Fruit fly (Drosophila melanogaster) whole organism, embryonic: ENCODE results near the gene HDAC4.

ENCODE experiments used
- Ada2b ChIP-seq: fragments of 200-800 bp; sonication (Bioruptor generic); IDR thresholded peaks from 2 replicates; pipeline ENCODE4 v1.3.6; 2022; ENCODE audit warnings: missing biosample characterization, missing genetic modification characterization
- Antp ChIP-seq: fragments of 200-800 bp; sonication (Bioruptor generic); optimal IDR thresholded peaks from 3 replicates; lab custom pipeline; 2016; ENCODE audit warnings: missing biosample characterization, missing genetic modification characterization
- CG10274 ChIP-seq: fragments of 200-800 bp; sonication (Bioruptor generic); optimal IDR thresholded peaks from 3 replicates; lab custom pipeline; 2017; ENCODE audit warnings: missing biosample characterization, mild to moderate bottlenecking, missing genetic modification characterization
- CG12104 ChIP-seq: fragments of 200-800 bp; sonication (Bioruptor generic); optimal IDR thresholded peaks from 3 replicates; lab custom pipeline; 2016; ENCODE audit warnings: missing biosample characterization, missing genetic modification characterization
- CG12219 ChIP-seq: fragments of 200-800 bp; sonication (Bioruptor generic); optimal IDR thresholded peaks from 3 replicates; lab custom pipeline; 2018; ENCODE audit warnings: missing biosample characterization, mild to moderate bottlenecking, missing genetic modification characterization
- CG12769 ChIP-seq: fragments of 200-800 bp; sonication (Bioruptor generic); optimal IDR thresholded peaks from 2 replicates; lab custom pipeline; 2019; ENCODE audit warnings: missing biosample characterization, mild to moderate bottlenecking, missing genetic modification characterization, moderate library complexity
- CG13123 ChIP-seq: fragments of 200-800 bp; sonication (Bioruptor generic); optimal IDR thresholded peaks from 2 replicates; lab custom pipeline; 2016; ENCODE audit warnings: missing biosample characterization, missing genetic modification characterization
- CG14667 ChIP-seq: fragments of 200-800 bp; sonication (Bioruptor generic); IDR thresholded peaks from 2 replicates; pipeline ENCODE4 v1.3.6; 2022; ENCODE audit warnings: missing biosample characterization, missing genetic modification characterization
- CG15269 ChIP-seq: fragments of 200-800 bp; sonication (Bioruptor generic); optimal IDR thresholded peaks from 2 replicates; lab custom pipeline; 2018; ENCODE audit warnings: missing biosample characterization, mild to moderate bottlenecking, missing genetic modification characterization, moderate library complexity
- CG1529 ChIP-seq: fragments of 200-800 bp; sonication (Bioruptor generic); optimal IDR thresholded peaks from 3 replicates; lab custom pipeline; 2018; ENCODE audit warnings: missing biosample characterization, missing genetic modification characterization
- CG1792 ChIP-seq: fragments of 200-800 bp; sonication (Bioruptor generic); optimal IDR thresholded peaks from 2 replicates; lab custom pipeline; 2016; ENCODE audit warnings: missing biosample characterization, missing genetic modification characterization
- CG2116 ChIP-seq: fragments of 200-800 bp; sonication (Bioruptor generic); optimal IDR thresholded peaks from 3 replicates; lab custom pipeline; 2018; ENCODE audit warnings: missing biosample characterization, mild to moderate bottlenecking, missing genetic modification characterization
- CG2875 ChIP-seq: fragments of 200-800 bp; sonication (Bioruptor generic); optimal IDR thresholded peaks from 2 replicates; lab custom pipeline; 2017; ENCODE audit warnings: missing biosample characterization, mild to moderate bottlenecking, missing genetic modification characterization, missing genetic modification reagents
- CG32532 ChIP-seq: fragments of 200-800 bp; sonication (Bioruptor generic); IDR thresholded peaks from 2 replicates; pipeline ENCODE4 v1.3.6; 2022; ENCODE audit warnings: missing biosample characterization, missing genetic modification characterization
- CG4328 ChIP-seq: fragments of 200-800 bp; sonication (Bioruptor generic); optimal IDR thresholded peaks from 3 replicates; lab custom pipeline; 2017; ENCODE audit warnings: missing biosample characterization, missing genetic modification reagents, missing genetic modification characterization
- CG4617 ChIP-seq: fragments of 200-800 bp; sonication (Bioruptor generic); optimal IDR thresholded peaks from 3 replicates; lab custom pipeline; 2016; ENCODE audit warnings: missing biosample characterization, missing genetic modification characterization, borderline replicate concordance
- CkIIα-i1 ChIP-seq: fragments of 200-800 bp; sonication (Bioruptor generic); IDR thresholded peaks from 2 replicates; pipeline ENCODE4 v1.3.6; 2022; ENCODE audit warnings: missing biosample characterization, missing genetic modification characterization
- CoRest ChIP-seq: fragments of 200-800 bp; sonication (Bioruptor generic); optimal IDR thresholded peaks from 3 replicates; lab custom pipeline; 2018; ENCODE audit warnings: missing biosample characterization, mild to moderate bottlenecking, missing genetic modification characterization, moderate library complexity
- D19A ChIP-seq: fragments of 200-800 bp; optimal IDR thresholded peaks from 3 replicates; lab custom pipeline; 2019; ENCODE audit warnings: missing biosample characterization, mild to moderate bottlenecking, missing genetic modification characterization, moderate library complexity
- Dll ChIP-seq: fragments of 200-800 bp; sonication (Bioruptor generic); IDR thresholded peaks from 4 replicates; pipeline ENCODE4 v1.3.6; 2022; ENCODE audit warnings: missing biosample characterization, missing genetic modification characterization; ENCODE audit not compliant: partially characterized antibody
- HLH4C ChIP-seq: fragments of 200-800 bp; sonication (Bioruptor generic); IDR thresholded peaks from 3 replicates; pipeline ENCODE4 v1.3.6; 2022; ENCODE audit warnings: missing biosample characterization, missing genetic modification characterization; ENCODE audit not compliant: partially characterized antibody
- Hey ChIP-seq: fragments of 200-800 bp; sonication (Bioruptor generic); optimal IDR thresholded peaks from 3 replicates; lab custom pipeline; 2018; ENCODE audit warnings: missing biosample characterization, mild to moderate bottlenecking, missing genetic modification characterization
- Mrtf ChIP-seq: fragments of 200-800 bp; sonication (Bioruptor generic); IDR thresholded peaks from 3 replicates; pipeline ENCODE4 v1.3.6; 2022; ENCODE audit warnings: missing biosample characterization, missing genetic modification characterization
- Nf-YC ChIP-seq: fragments of 200-800 bp; optimal IDR thresholded peaks from 3 replicates; lab custom pipeline; 2019; ENCODE audit warnings: missing biosample characterization, mild to moderate bottlenecking, missing genetic modification characterization, moderate library complexity
- Opbp ChIP-seq: fragments of 200-800 bp; sonication (Bioruptor generic); IDR thresholded peaks from 3 replicates; pipeline ENCODE4 v1.3.6; 2022; ENCODE audit warnings: missing biosample characterization, missing genetic modification characterization; ENCODE audit not compliant: partially characterized antibody
- Optix ChIP-seq: fragments of 200-800 bp; sonication (Bioruptor generic); IDR thresholded peaks from 3 replicates; pipeline ENCODE4 v1.3.6; 2022; ENCODE audit warnings: missing biosample characterization, missing genetic modification characterization
- Rfx ChIP-seq: fragments of 200-800 bp; sonication (Bioruptor generic); IDR thresholded peaks from 2 replicates; pipeline ENCODE4 v1.3.6; 2022; ENCODE audit warnings: missing biosample characterization, missing genetic modification characterization
- Sin3A ChIP-seq: fragments of >200 bp; optimal IDR thresholded peaks from 2 replicates; lab custom pipeline; 2018
- Six4 ChIP-seq: fragments of 200-800 bp; sonication (Bioruptor generic); optimal IDR thresholded peaks from 2 replicates; lab custom pipeline; 2016; ENCODE audit warnings: missing biosample characterization, missing genetic modification characterization
- Sry-δ ChIP-seq: fragments of 200-800 bp; sonication (Bioruptor generic); optimal IDR thresholded peaks from 2 replicates; lab custom pipeline; 2016; ENCODE audit warnings: missing biosample characterization, missing genetic modification characterization
- Ssrp ChIP-seq: fragments of 200-800 bp; sonication (Bioruptor generic); optimal IDR thresholded peaks from 2 replicates; lab custom pipeline; 2018; ENCODE audit warnings: missing biosample characterization, mild to moderate bottlenecking, missing genetic modification characterization, moderate library complexity
- Trl ChIP-seq, 3 experiments: fragments of >200 bp in 2 of 3; fragments of 200-800 bp in 1 of 3; sonication (Bioruptor generic) in 1 of 3; optimal IDR thresholded peaks; 2 replicates in 1 of 3; 3 replicates in 2 of 3; lab custom pipeline; 2016 to 2017; ENCODE audit warnings: missing biosample characterization in 1 of 3, missing genetic modification characterization in 1 of 3
- amos ChIP-seq: fragments of 200-800 bp; sonication (Bioruptor generic); IDR thresholded peaks from 2 replicates; pipeline ENCODE4 v1.3.6; 2022; ENCODE audit warnings: missing biosample characterization, missing genetic modification characterization; ENCODE audit not compliant: partially characterized antibody
- ap ChIP-seq: fragments of 200-800 bp; sonication (Bioruptor generic); IDR thresholded peaks from 2 replicates; pipeline ENCODE4 v1.3.6; 2022; ENCODE audit warnings: missing biosample characterization, missing genetic modification characterization
- bowl ChIP-seq: fragments of 200-800 bp; sonication (Bioruptor generic); IDR thresholded peaks from 2 replicates; pipeline ENCODE4 v1.3.6; 2022; ENCODE audit warnings: missing biosample characterization, missing genetic modification characterization
- br ChIP-seq: fragments of >200 bp; optimal IDR thresholded peaks from 2 replicates; lab custom pipeline; 2017
- cg ChIP-seq: fragments of 200-800 bp; sonication (Bioruptor generic); optimal IDR thresholded peaks from 3 replicates; lab custom pipeline; 2019; ENCODE audit warnings: missing biosample characterization, mild to moderate bottlenecking, missing genetic modification characterization, moderate library complexity
- chm ChIP-seq: fragments of 200-800 bp; sonication (Bioruptor generic); IDR thresholded peaks from 2 replicates; pipeline ENCODE4 v1.3.6; 2022; ENCODE audit warnings: missing biosample characterization, missing genetic modification characterization
- da ChIP-seq: fragments of 200-800 bp; sonication (Bioruptor generic); optimal IDR thresholded peaks from 2 replicates; lab custom pipeline; 2016; ENCODE audit warnings: missing biosample characterization, missing genetic modification characterization
- en ChIP-seq: fragments of 200-800 bp; sonication (Bioruptor generic); optimal IDR thresholded peaks from 2 replicates; lab custom pipeline; 2016; ENCODE audit warnings: missing biosample characterization, missing genetic modification characterization
- gsb-n ChIP-seq: fragments of 200-800 bp; sonication (Bioruptor generic); optimal IDR thresholded peaks from 3 replicates; lab custom pipeline; 2018; ENCODE audit warnings: missing biosample characterization, mild to moderate bottlenecking, missing genetic modification characterization
- knrl ChIP-seq: fragments of 200-800 bp; sonication (Bioruptor generic); IDR thresholded peaks from 3 replicates; pipeline ENCODE4 v1.3.6; 2022; ENCODE audit warnings: missing biosample characterization, missing genetic modification characterization; ENCODE audit not compliant: partially characterized antibody
- psq ChIP-seq: fragments of 200-800 bp; sonication (Bioruptor generic); optimal IDR thresholded peaks from 2 replicates; lab custom pipeline; 2017; ENCODE audit warnings: missing biosample characterization, missing genetic modification characterization
- run ChIP-seq: fragments of 200-800 bp; sonication (Bioruptor generic); optimal IDR thresholded peaks from 3 replicates; lab custom pipeline; 2018; ENCODE audit warnings: missing biosample characterization, mild to moderate bottlenecking, missing genetic modification characterization
- sd ChIP-seq: fragments of 200-800 bp; sonication (Bioruptor generic); optimal IDR thresholded peaks from 3 replicates; lab custom pipeline; 2018; ENCODE audit warnings: missing biosample characterization, mild to moderate bottlenecking, missing genetic modification characterization, moderate library complexity
- slbo ChIP-seq: fragments of 200-800 bp; sonication (Bioruptor generic); IDR thresholded peaks from 2 replicates; pipeline ENCODE4 v1.3.6; 2022; ENCODE audit warnings: missing biosample characterization, missing genetic modification characterization
- sug ChIP-seq: fragments of 200-800 bp; optimal IDR thresholded peaks from 2 replicates; lab custom pipeline; 2019; ENCODE audit warnings: missing biosample characterization, mild to moderate bottlenecking, missing genetic modification characterization, moderate library complexity
- tll ChIP-seq, 2 experiments: fragments of 200-800 bp in 1 of 2; fragments of >200 bp in 1 of 2; sonication (Bioruptor generic) in 1 of 2; optimal IDR thresholded peaks; 2 replicates each; lab custom pipeline; 2017 to 2019; ENCODE audit warnings: missing biosample characterization in 2 of 2, missing genetic modification characterization in 2 of 2, mild to moderate bottlenecking in 1 of 2, moderate library complexity in 1 of 2
- trem ChIP-seq: fragments of 200-800 bp; optimal IDR thresholded peaks from 3 replicates; lab custom pipeline; 2019; ENCODE audit warnings: missing biosample characterization, mild to moderate bottlenecking, missing genetic modification characterization, moderate library complexity
- usp ChIP-seq: fragments of >200 bp; optimal IDR thresholded peaks from 2 replicates; lab custom pipeline; 2017; ENCODE audit warnings: missing biosample characterization, missing genetic modification characterization
- zfh1 ChIP-seq: fragments of 200-800 bp; sonication (Bioruptor generic); IDR thresholded peaks from 3 replicates; pipeline ENCODE4 v1.3.6; 2022; ENCODE audit warnings: missing biosample characterization, missing genetic modification characterization

Gene HDAC4

dm6 chrX:13332702-13333243 lies 47.3 kb upstream of the HDAC4 start (continued):
- no peak for TF ChIP-seq zfh1 (GFP tag; lab: Robert Waterston, UW)
- no peak for TF ChIP-seq sd (tag; lab: Kevin White, UChicago)
- TF ChIP-seq CG4328, result no peak
- peak; percentile 42; the same call in 1 of the 2 replicates for TF ChIP-seq CG32532 (GFP tag; lab: Robert Waterston, UW)
- no peak for TF ChIP-seq Mrtf (GFP tag; lab: Robert Waterston, UW)
- peak; percentile 3 for TF ChIP-seq CG15269 (tag; lab: Kevin White, UChicago)
- TF ChIP-seq Ada2b (GFP tag; lab: Robert Waterston, UW), result no peak
- no peak for TF ChIP-seq Trl (optimal IDR thresholded peaks at IDR 0.05; lab: Kevin White, UChicago)
- peak; percentile 5 for TF ChIP-seq Trl (GFP tag; optimal IDR thresholded peaks at IDR 0.05; lab: Kevin White, UChicago)
- TF ChIP-seq Ssrp (tag; lab: Kevin White, UChicago), result no peak
- TF ChIP-seq CG13123 (GFP tag; lab: Kevin White, UChicago), result no peak
- peak; percentile 27 for TF ChIP-seq Hey
- TF ChIP-seq knrl (GFP tag; lab: Robert Waterston, UW), result no peak
- TF ChIP-seq CG12219 (GFP tag; lab: Kevin White, UChicago), result no peak
- TF ChIP-seq run (tag; lab: Kevin White, UChicago), result no peak
- TF ChIP-seq CG14667 (GFP tag; lab: Robert Waterston, UW), result no peak
- no peak for TF ChIP-seq gsb-n (tag; lab: Kevin White, UChicago)
- TF ChIP-seq CkIIα-i1 (GFP tag; lab: Robert Waterston, UW), result no peak
- TF ChIP-seq br (lab: Kevin White, UChicago), result no peak
- no peak for TF ChIP-seq usp (GFP tag; lab: Kevin White, UChicago)
- TF ChIP-seq CG2875 (GFP tag; lab: Kevin White, UChicago), result no peak
- TF ChIP-seq CoRest (tag; lab: Kevin White, UChicago), result peak; percentile 28
- TF ChIP-seq amos, result no peak
- TF ChIP-seq CG10274 (GFP tag; lab: Kevin White, UChicago), result peak; percentile 5
- no peak for TF ChIP-seq da (GFP tag; lab: Kevin White, UChicago)
- no peak for TF ChIP-seq psq (GFP tag; lab: Kevin White, UChicago)
- TF ChIP-seq trem, result no peak
- TF ChIP-seq chm (GFP tag; lab: Robert Waterston, UW), result no peak; the same call in 1 of the 2 replicates
- TF ChIP-seq CG12769 (tag; lab: Kevin White, UChicago), result no peak
- TF ChIP-seq Six4 (GFP tag; lab: Kevin White, UChicago), result no peak
- TF ChIP-seq cg (GFP tag; lab: Kevin White, UChicago), result no peak
- no peak for TF ChIP-seq ap (GFP tag; lab: Robert Waterston, UW)
- no peak for TF ChIP-seq Opbp (GFP tag; lab: Robert Waterston, UW)
- peak; percentile 45; the same call in 1 of the 2 replicates for TF ChIP-seq Rfx (GFP tag; lab: Robert Waterston, UW)
- no peak for TF ChIP-seq CG2116 (GFP tag; lab: Kevin White, UChicago)
- TF ChIP-seq bowl (GFP tag; lab: Robert Waterston, UW), result no peak
- TF ChIP-seq slbo (GFP tag; lab: Robert Waterston, UW), result peak; percentile 36; the same call in 1 of the 2 replicates
- TF ChIP-seq Optix (GFP tag; lab: Robert Waterston, UW), result no peak
- no peak for TF ChIP-seq CG12104
- TF ChIP-seq Antp (GFP tag; lab: Kevin White, UChicago), result peak; percentile 11
- peak; percentile 79 for TF ChIP-seq D19A (tag; lab: Kevin White, UChicago)
- no peak for TF ChIP-seq CG4617 (GFP tag; lab: Kevin White, UChicago)
- no peak for TF ChIP-seq Sin3A (lab: Kevin White, UChicago)
- TF ChIP-seq CG1792 (GFP tag; lab: Kevin White, UChicago), result no peak
- TF ChIP-seq HLH4C, result no peak
- TF ChIP-seq CG1529, result no peak
- peak; percentile 58 for TF ChIP-seq sug
- TF ChIP-seq tll (GFP tag; optimal IDR thresholded peaks at IDR 0.05; lab: Kevin White, UChicago), result no peak
- TF ChIP-seq Nf-YC (tag; lab: Kevin White, UChicago), result no peak
- TF ChIP-seq Sry-δ (GFP tag; lab: Kevin White, UChicago), result peak; percentile 4
- TF ChIP-seq Dll (GFP tag; lab: Robert Waterston, UW), result no peak
- TF ChIP-seq en (GFP tag; lab: Kevin White, UChicago), result no peak
